Worm (Caenorhabditis elegans): ENCODE measurements around the gene F52G2.3.

- TF ChIP-seq him-1 (tag; optimal IDR thresholded peaks at IDR 0.05) (no peak), dao-5 (tag; optimal IDR thresholded peaks at IDR 0.05) (no peak), W03F9.2 (tag; optimal IDR thresholded peaks at IDR 0.05) (no peak)
Observed at ce11 chrIV:13564284-13564683, 16.3 kb upstream of the F52G2.3 start.
